Worm (Caenorhabditis elegans): Measurements from ENCODE around the gene him-10.

DNA sequence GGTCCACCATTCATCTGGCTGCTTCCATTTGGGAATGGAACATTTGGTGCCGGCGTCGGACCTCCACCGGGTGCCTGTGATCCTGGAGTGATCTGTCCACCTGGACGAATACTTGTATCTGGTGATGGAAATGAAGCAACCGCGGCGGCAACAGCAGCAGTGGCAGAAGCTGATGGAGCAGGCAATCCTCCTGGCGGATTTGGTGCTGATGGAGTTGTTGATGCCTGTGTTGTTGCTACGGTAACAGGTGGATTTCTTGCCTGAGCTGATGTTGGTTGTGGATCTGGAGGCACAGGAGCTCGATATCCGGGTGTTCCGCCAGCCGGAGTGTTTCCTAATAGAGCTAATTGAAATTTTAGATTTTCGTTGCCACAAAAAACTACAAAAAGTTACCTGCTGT lies 29.4 kb downstream of the him-10 start:
- TF ChIP-seq lin-26 (GFP tag; IDR thresholded peaks at IDR 0.05) (no peak), pha-4 (tag; optimal IDR thresholded peaks at IDR 0.05) (no peak), efl-1 (GFP tag; optimal IDR thresholded peaks at IDR 0.05) (no peak), lin-54 (GFP tag; optimal IDR thresholded peaks at IDR 0.05) (no peak), Y79H2A.3 (GFP tag; conservative IDR thresholded peaks at IDR 0.05) (no peak)

Measured in whole organism, young adult.